Fruit fly (Drosophila melanogaster) whole organism, adult: ENCODE results near the gene CG8852.

Experiments
- CG11617 ChIP-seq: fragments of 200-800 bp; sonication (Bioruptor generic); optimal IDR thresholded peaks from 2 replicates; lab custom pipeline; 2017; ENCODE audit warnings: mild to moderate bottlenecking, missing biosample characterization, missing genetic modification reagents, missing genetic modification characterization
- CG14711 ChIP-seq: fragments of 200-800 bp; sonication (Bioruptor generic); optimal IDR thresholded peaks from 2 replicates; lab custom pipeline; 2018; ENCODE audit warnings: missing biosample characterization, mild to moderate bottlenecking, missing genetic modification characterization, moderate library complexity
- CG5204 ChIP-seq: fragments of 200-800 bp; sonication (Bioruptor generic); optimal IDR thresholded peaks from 2 replicates; lab custom pipeline; 2016; ENCODE audit warnings: missing biosample characterization, missing genetic modification characterization
- CG7045 ChIP-seq: fragments of 200-800 bp; sonication (Bioruptor generic); optimal IDR thresholded peaks from 2 replicates; lab custom pipeline; 2017; ENCODE audit warnings: missing biosample characterization, mild to moderate bottlenecking, missing genetic modification characterization
- Crg-1 ChIP-seq: fragments of 200-800 bp; sonication (Bioruptor generic); optimal IDR thresholded peaks from 2 replicates; lab custom pipeline; 2016; ENCODE audit warnings: missing biosample characterization, missing genetic modification characterization
- Hr96 ChIP-seq: fragments of 200-800 bp; sonication (Bioruptor generic); optimal IDR thresholded peaks from 2 replicates; lab custom pipeline; 2016; ENCODE audit warnings: missing biosample characterization, missing genetic modification characterization
- cic ChIP-seq: fragments of 200-800 bp; sonication (Bioruptor generic); optimal IDR thresholded peaks from 2 replicates; lab custom pipeline; 2017; ENCODE audit warnings: missing biosample characterization, mild to moderate bottlenecking, missing genetic modification characterization, moderate library complexity
- cnc ChIP-seq, 2 experiments: fragments of >200 bp; optimal IDR thresholded peaks; 2 replicates each; lab custom pipeline; 2017
- kay ChIP-seq: fragments of 200-800 bp; sonication (Bioruptor generic); peaks from one replicate; lab custom pipeline; 2016; ENCODE audit warnings: missing biosample characterization, missing genetic modification characterization, borderline replicate concordance
- ovo ChIP-seq: fragments of 200-800 bp; sonication (Bioruptor generic); optimal IDR thresholded peaks from 2 replicates; lab custom pipeline; 2016; ENCODE audit warnings: missing biosample characterization, missing genetic modification characterization
- tj ChIP-seq: fragments of 200-800 bp; sonication (Bioruptor generic); optimal IDR thresholded peaks from 3 replicates; lab custom pipeline; 2017; ENCODE audit warnings: missing biosample characterization, mild to moderate bottlenecking, missing genetic modification characterization, moderate library complexity

DNA sequence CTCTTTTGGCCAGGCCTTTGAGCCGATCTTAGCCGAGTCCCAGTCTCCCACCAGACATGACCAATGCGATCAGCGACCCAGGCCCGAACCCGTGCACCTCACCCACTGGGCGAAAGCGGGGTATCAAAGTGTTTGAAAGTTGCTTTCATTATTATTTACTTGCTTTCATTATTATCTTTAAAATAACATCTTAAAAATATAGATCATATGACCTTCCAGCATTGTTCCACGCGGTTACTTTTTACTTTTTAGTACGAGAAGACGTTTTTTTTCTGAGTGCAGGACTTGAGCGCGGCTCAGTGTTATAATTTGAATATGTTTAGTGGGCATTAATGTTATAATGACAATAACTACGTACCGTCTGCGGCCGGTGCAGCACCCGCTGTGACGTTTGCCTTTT, 18.1 kb downstream of the CG8852 start:
- TF ChIP-seq cic (GFP tag; lab: Kevin White, UChicago) (no peak), CG7045 (GFP tag; lab: Kevin White, UChicago) (no peak), kay (no peak), Hr96 (GFP tag; lab: Kevin White, UChicago) (no peak), CG14711 (tag; lab: Kevin White, UChicago) (no peak), tj (no peak), cnc (optimal IDR thresholded peaks at IDR 0.05; lab: Kevin White, UChicago) (no peak), CG11617 (GFP tag; lab: Kevin White, UChicago) (no peak), CG5204 (GFP tag; lab: Kevin White, UChicago) (no peak), ovo (GFP tag; lab: Kevin White, UChicago) (no peak), Crg-1 (GFP tag; lab: Kevin White, UChicago) (no peak)
